Fruit fly (Drosophila melanogaster) whole organism: ENCODE measurements around the gene CG17746.

ENCODE experiments used
- CG8478 ChIP-seq: fragments of >200 bp; optimal IDR thresholded peaks from 2 replicates; lab custom pipeline; 2018; ENCODE audit warnings: inconsistent platforms
- pan ChIP-seq: fragments of >200 bp; optimal IDR thresholded peaks from 2 replicates; lab custom pipeline; 2017
- psq ChIP-seq: fragments of >200 bp; optimal IDR thresholded peaks from 2 replicates; lab custom pipeline; 2017
- usp ChIP-seq: fragments of >200 bp; optimal IDR thresholded peaks from 2 replicates; lab custom pipeline; 2017; ENCODE audit warnings: missing biosample characterization, missing genetic modification characterization, mixed read lengths

DNA sequence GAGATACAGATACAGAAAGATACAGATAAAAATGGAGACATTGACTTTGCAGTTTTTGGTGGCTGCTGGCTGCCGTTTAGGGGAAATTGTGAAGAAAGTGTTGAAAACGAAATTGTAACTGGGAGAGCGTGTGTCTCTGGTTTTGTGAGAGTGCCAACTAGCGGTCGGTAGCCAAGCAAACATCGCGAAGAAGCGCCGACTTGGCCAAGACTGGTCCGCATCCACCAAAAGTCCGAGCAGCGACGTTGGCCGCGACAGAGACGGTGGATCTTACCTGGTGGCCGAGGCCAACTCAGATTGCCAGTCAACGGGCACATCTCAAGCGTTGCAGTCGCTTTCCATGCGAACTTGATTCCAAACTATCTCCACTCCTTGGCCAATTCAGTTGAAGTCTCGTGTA is 31.4 kb upstream of the CG17746 start, which contains the start of gene CG14960:
- TF ChIP-seq CG8478 (no peak), pan (lab: Kevin White, UChicago) (no peak), psq (no peak), usp (GFP tag; lab: Kevin White, UChicago) (no peak)
